Worm (Caenorhabditis elegans): ENCODE measurements around the gene C29F5.1.

DNA sequence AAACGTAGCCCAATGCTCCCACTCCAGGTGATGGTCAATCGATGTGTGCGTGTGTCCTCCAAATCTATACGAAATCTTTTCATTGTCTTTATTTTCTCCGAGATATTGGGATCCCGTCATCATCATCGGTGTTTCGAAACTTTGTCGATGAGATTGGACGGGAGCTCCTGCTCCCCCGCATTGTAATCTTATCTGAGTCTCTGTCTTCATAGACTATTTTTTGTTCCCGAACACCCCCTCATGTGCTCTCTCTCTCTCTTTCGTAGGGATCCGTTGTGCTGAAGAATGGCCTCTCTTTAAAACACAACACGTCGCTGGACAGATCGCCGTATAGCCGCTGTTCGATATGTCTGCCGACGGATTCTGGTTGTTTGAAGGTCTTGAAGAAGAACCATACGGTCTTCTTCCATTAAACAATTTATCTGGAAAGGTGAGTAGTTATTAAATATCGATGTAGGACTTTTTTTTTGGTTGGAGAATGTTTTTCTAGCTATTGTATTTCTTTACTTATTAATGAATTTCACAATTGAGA, at the start of gene C29F5.1:
- no peak for TF ChIP-seq tlp-1 (tag; optimal IDR thresholded peaks at IDR 0.05)
- TF ChIP-seq tbx-2 (tag; optimal IDR thresholded peaks at IDR 0.05), result no peak
- no peak for TF ChIP-seq nhr-28 (tag; optimal IDR thresholded peaks at IDR 0.05)
- TF ChIP-seq mep-1 (tag; optimal IDR thresholded peaks at IDR 0.05), result no peak
- no peak for TF ChIP-seq fkh-10 (GFP tag; optimal IDR thresholded peaks at IDR 0.05)
- TF ChIP-seq blmp-1 (tag; optimal IDR thresholded peaks at IDR 0.05), result no peak
- TF ChIP-seq nhr-20 (tag; optimal IDR thresholded peaks at IDR 0.05), result no peak
- no peak for TF ChIP-seq nhr-77 (tag; optimal IDR thresholded peaks at IDR 0.05)

All from whole organism, L1 larva.